Worm (Caenorhabditis elegans) whole organism, L2 larva: ENCODE data around the gene fic-1.

Experiments
- aly-2 ChIP-seq: fragments of 150-350 bp; optimal IDR thresholded peaks from 2 replicates; lab custom pipeline; 2014; ENCODE audit warnings: missing biosample characterization, missing genetic modification characterization
- ama-1 ChIP-seq: fragments of 150-350 bp; optimal IDR thresholded peaks from 2 replicates; lab custom pipeline; 2018; ENCODE audit warnings: inconsistent platforms
- ceh-16 ChIP-seq: fragments of 150-350 bp; optimal IDR thresholded peaks from 2 replicates; lab custom pipeline; 2014; ENCODE audit warnings: missing biosample characterization, missing genetic modification characterization
- dmd-4 ChIP-seq: sonication (generic microtip); optimal IDR thresholded peaks from 2 replicates; lab custom pipeline; 2017; ENCODE audit warnings: missing biosample characterization, missing genetic modification characterization
- elt-3 ChIP-seq: sonication (generic microtip); optimal IDR thresholded peaks from 2 replicates; lab custom pipeline; 2017; ENCODE audit warnings: missing biosample characterization, missing genetic modification characterization
- lsy-2 ChIP-seq, 2 experiments: fragments of 150-350 bp in 1 of 2; sonication (generic microtip) in 1 of 2; optimal IDR thresholded peaks; 2 replicates each; lab custom pipeline; 2014 to 2017; ENCODE audit warnings: missing biosample characterization in 2 of 2, missing genetic modification characterization in 2 of 2
- mdl-1 ChIP-seq, 2 experiments: fragments of 150-350 bp in 1 of 2; sonication (generic microtip) in 1 of 2; optimal IDR thresholded peaks; 2 replicates each; lab custom pipeline; 2017; ENCODE audit warnings: missing biosample characterization in 2 of 2, missing genetic modification characterization in 2 of 2
- nhr-10 ChIP-seq: sonication (generic microtip); optimal IDR thresholded peaks from 2 replicates; lab custom pipeline; 2017; ENCODE audit warnings: missing biosample characterization, missing genetic modification characterization
- nhr-11 ChIP-seq: fragments of 150-350 bp; optimal IDR thresholded peaks from 2 replicates; lab custom pipeline; 2014; ENCODE audit warnings: missing biosample characterization, missing genetic modification characterization
- nhr-25 ChIP-seq: fragments of 150-350 bp; sonication (generic microtip); optimal IDR thresholded peaks from 3 replicates; lab custom pipeline; 2014; ENCODE audit warnings: missing biosample characterization, missing genetic modification characterization

- TF ChIP-seq ceh-16 (tag; lab: Kevin White, UChicago) (no peak), nhr-10 (tag; lab: Kevin White, UChicago) (no peak), nhr-25 (peak; percentile 85), lsy-2 (tag; optimal IDR thresholded peaks at IDR 0.05; lab: Kevin White, UChicago) (no peak), elt-3 (tag; lab: Kevin White, UChicago) (no peak), mdl-1 (tag; optimal IDR thresholded peaks at IDR 0.05; lab: Kevin White, UChicago) (no peak), dmd-4 (tag; lab: Kevin White, UChicago) (no peak), nhr-11 (tag; lab: Kevin White, UChicago) (no peak), aly-2 (no peak), ama-1 (lab: Kevin White, UChicago) (no peak)
These were observed 41.4 kb downstream of the fic-1 start for ce11 chrIV:10978641-10979040.
